Worm (Caenorhabditis elegans) whole organism, L1 larva: Measurements from ENCODE around the gene C16C8.22.

Source experiments
- C04F5.9 ChIP-seq: sonication (generic microtip); optimal IDR thresholded peaks from 2 replicates; lab custom pipeline; 2016; ENCODE audit warnings: missing genetic modification characterization, missing compliant biosample characterization
- F16B12.6 ChIP-seq: fragments of 150-350 bp; optimal IDR thresholded peaks from 2 replicates; lab custom pipeline; 2014; ENCODE audit warnings: missing biosample characterization, missing genetic modification characterization
- aha-1 ChIP-seq: fragments of 150-350 bp; optimal IDR thresholded peaks from 2 replicates; lab custom pipeline; 2014; ENCODE audit warnings: missing biosample characterization, missing genetic modification characterization
- ama-1 ChIP-seq: fragments of 150-350 bp; optimal IDR thresholded peaks from 2 replicates; lab custom pipeline; 2014
- blmp-1 ChIP-seq: fragments of 150-350 bp; optimal IDR thresholded peaks from 2 replicates; lab custom pipeline; 2014; ENCODE audit warnings: missing biosample characterization, missing genetic modification characterization
- ceh-8 ChIP-seq: fragments of 200-800 bp; sonication (Bioruptor generic); optimal IDR thresholded peaks from 2 replicates; lab custom pipeline; 2018; ENCODE audit warnings: mild to moderate bottlenecking, missing genetic modification characterization, moderate library complexity, missing compliant biosample characterization
- ceh-88 ChIP-seq: fragments of 200-800 bp; sonication (Bioruptor generic); IDR thresholded peaks from 2 replicates; pipeline ENCODE4 v1.3.6; 2022; ENCODE audit warnings: missing genetic modification characterization, missing compliant biosample characterization
- efl-1 ChIP-seq, 4 experiments: fragments of 150-350 bp; optimal IDR thresholded peaks in 3 of 4; peaks in 1 of 4; 1 replicate in 1 of 4; 2 replicates in 3 of 4; lab custom pipeline; 2014; ENCODE audit warnings: missing biosample characterization in 2 of 4, missing genetic modification characterization in 2 of 4, missing genetic modification reagents in 2 of 4
- efl-3 ChIP-seq: fragments of 200-800 bp; sonication (Bioruptor generic); optimal IDR thresholded peaks from 2 replicates; lab custom pipeline; 2018; ENCODE audit warnings: mild to moderate bottlenecking, missing genetic modification characterization, missing compliant biosample characterization
- fkh-4 ChIP-seq: sonication (generic microtip); optimal IDR thresholded peaks from 2 replicates; lab custom pipeline; 2016; ENCODE audit warnings: missing compliant biosample characterization, missing genetic modification characterization, borderline replicate concordance
- fos-1 ChIP-seq: fragments of 150-350 bp; optimal IDR thresholded peaks from 2 replicates; lab custom pipeline; 2014; ENCODE audit warnings: missing biosample characterization, missing genetic modification characterization
- hlh-17 ChIP-seq: fragments of 200-800 bp; sonication (Bioruptor generic); optimal IDR thresholded peaks from 2 replicates; lab custom pipeline; 2018; ENCODE audit warnings: missing genetic modification characterization, mild to moderate bottlenecking, missing compliant biosample characterization, moderate library complexity, borderline replicate concordance
- irx-1 ChIP-seq: sonication (generic microtip); optimal IDR thresholded peaks from 2 replicates; lab custom pipeline; 2016; ENCODE audit warnings: missing genetic modification characterization, missing compliant biosample characterization
- lin-13 ChIP-seq: fragments of 150-350 bp; optimal IDR thresholded peaks from 2 replicates; lab custom pipeline; 2014; ENCODE audit warnings: missing biosample characterization, missing genetic modification reagents, missing genetic modification characterization
- lin-14 ChIP-seq: fragments of 200-800 bp; sonication (Bioruptor generic); optimal IDR thresholded peaks from 2 replicates; lab custom pipeline; 2018; ENCODE audit warnings: mild to moderate bottlenecking, missing genetic modification characterization, moderate library complexity, missing compliant biosample characterization
- lin-35 ChIP-seq, 2 experiments: fragments of 150-350 bp; optimal IDR thresholded peaks; 2 replicates each; lab custom pipeline; 2014; ENCODE audit warnings: missing biosample characterization in 2 of 2, missing genetic modification characterization in 2 of 2, missing genetic modification reagents in 2 of 2
- lsy-2 ChIP-seq, 2 experiments: fragments of 150-350 bp; optimal IDR thresholded peaks; 2 replicates each; lab custom pipeline; 2014; ENCODE audit warnings: missing biosample characterization in 2 of 2, missing genetic modification characterization in 2 of 2
- nhr-19 ChIP-seq: fragments of 200-800 bp; sonication (Bioruptor generic); conservative IDR thresholded peaks from 2 replicates; pipeline ENCODE4 v1.3.6; 2022; ENCODE audit warnings: missing genetic modification characterization, missing compliant biosample characterization
- nhr-77 ChIP-seq: fragments of 150-350 bp; optimal IDR thresholded peaks from 2 replicates; lab custom pipeline; 2014; ENCODE audit warnings: missing biosample characterization, missing genetic modification characterization
- pag-3 ChIP-seq: sonication (generic microtip); optimal IDR thresholded peaks from 2 replicates; lab custom pipeline; 2017; ENCODE audit warnings: missing genetic modification characterization, mild to moderate bottlenecking, missing compliant biosample characterization, antibody characterized with exemption, borderline replicate concordance; ENCODE audit not compliant: insufficient read depth
- pax-3 ChIP-seq: fragments of 200-800 bp; sonication (Bioruptor generic); optimal IDR thresholded peaks from 2 replicates; lab custom pipeline; 2018; ENCODE audit warnings: mild to moderate bottlenecking, missing genetic modification characterization, moderate library complexity, missing compliant biosample characterization
- pqm-1 ChIP-seq: sonication (generic microtip); optimal IDR thresholded peaks from 3 replicates; lab custom pipeline; 2017; ENCODE audit warnings: missing biosample characterization, missing genetic modification characterization
- skn-1 ChIP-seq: fragments of 150-350 bp; optimal IDR thresholded peaks from 2 replicates; lab custom pipeline; 2014; ENCODE audit warnings: missing biosample characterization, missing genetic modification characterization
- snu-23 ChIP-seq: sonication (generic microtip); optimal IDR thresholded peaks from 2 replicates; lab custom pipeline; 2016; ENCODE audit warnings: missing genetic modification characterization, missing compliant biosample characterization
- sox-4 ChIP-seq: sonication (generic microtip); optimal IDR thresholded peaks from 2 replicates; lab custom pipeline; 2016; ENCODE audit warnings: missing genetic modification characterization, missing compliant biosample characterization
- sup-37 ChIP-seq: fragments of 200-800 bp; sonication (Bioruptor generic); optimal IDR thresholded peaks from 2 replicates; lab custom pipeline; 2018; ENCODE audit warnings: mild to moderate bottlenecking, missing genetic modification characterization, missing compliant biosample characterization
- unc-130 ChIP-seq: fragments of 150-350 bp; optimal IDR thresholded peaks from 2 replicates; lab custom pipeline; 2017; ENCODE audit warnings: missing biosample characterization, missing genetic modification characterization, inconsistent platforms
- unc-30 ChIP-seq: sonication (generic microtip); optimal IDR thresholded peaks from 2 replicates; lab custom pipeline; 2017; ENCODE audit warnings: missing biosample characterization, missing genetic modification characterization
- xbp-1 ChIP-seq: sonication (generic microtip); optimal IDR thresholded peaks from 2 replicates; lab custom pipeline; 2016; ENCODE audit warnings: missing genetic modification characterization, missing compliant biosample characterization

Gene C16C8.22

DNA sequence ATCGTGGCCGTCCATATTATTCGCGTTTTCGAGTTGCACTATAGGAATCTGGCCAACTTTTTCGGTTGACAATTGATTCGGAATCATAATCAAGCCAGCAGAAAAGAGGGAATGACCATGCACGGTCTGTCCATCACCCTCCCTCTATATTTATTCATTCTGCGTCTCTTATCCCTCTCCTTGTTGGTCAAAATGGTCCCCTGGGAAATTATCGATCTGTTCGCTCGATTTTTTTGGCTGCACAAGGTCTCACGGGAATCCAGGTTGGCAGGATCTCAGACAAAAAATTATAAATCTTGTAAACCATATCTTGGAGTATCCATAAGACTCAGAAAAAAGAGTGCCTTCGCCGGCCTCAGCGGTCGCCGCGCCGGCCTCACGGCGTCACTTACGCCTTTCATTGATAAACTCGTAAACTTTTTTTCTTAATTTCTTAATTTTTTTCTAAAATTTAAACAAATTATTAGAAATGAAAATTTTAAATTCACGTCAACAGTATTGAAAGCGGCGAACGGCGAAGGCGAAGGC lies 28.6 kb downstream of the C16C8.22 start, which contains the start of the genes F18A12.7 and F18A12.2:
Gene F18A12.7 (minus strand): TSS at position 101 of the 528 bp plus-strand sequence.
Gene F18A12.2 (plus strand): TSS at position 478 of the 528 bp plus-strand sequence.
- TF ChIP-seq sox-4 (tag; lab: Kevin White, UChicago), result no peak
- TF ChIP-seq C04F5.9 (tag; lab: Kevin White, UChicago), result no peak
- TF ChIP-seq blmp-1 (tag; lab: Kevin White, UChicago), result no peak
- no peak for TF ChIP-seq lin-13 (GFP tag; lab: Kevin White, UChicago)
- no peak for TF ChIP-seq lin-14 (GFP tag; lab: Kevin White, UChicago)
- TF ChIP-seq fos-1 (tag; lab: Kevin White, UChicago), result no peak
- TF ChIP-seq, all 84 proteins: peak for 0

DNA sequence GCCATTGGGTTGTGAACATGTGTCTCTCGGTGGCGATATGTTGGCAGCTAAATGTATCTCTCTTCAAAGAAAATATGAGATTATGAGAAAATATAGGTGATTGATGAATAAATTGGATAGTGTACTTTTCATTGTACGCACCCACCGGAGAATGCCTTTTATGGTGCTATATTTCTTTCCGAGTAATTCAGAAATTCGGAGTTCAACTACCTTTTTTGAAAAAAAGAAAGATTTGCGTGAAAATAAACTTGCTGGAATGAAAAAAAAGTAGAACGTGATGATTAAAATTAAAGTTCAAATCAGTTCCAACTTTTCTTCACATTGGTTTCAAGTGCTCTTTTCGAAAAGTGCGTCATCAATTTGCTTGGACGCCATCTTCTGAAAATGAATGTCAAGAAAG lies 39.5 kb downstream of the C16C8.22 start, which contains the start of gene nep-8:
Gene nep-8 (plus strand): TSS at position 301 of the 400 bp plus-strand sequence.
- TF ChIP-seq fkh-4 (tag; lab: Kevin White, UChicago), result no peak
- TF ChIP-seq fos-1 (tag; lab: Kevin White, UChicago), result no peak
- no peak for TF ChIP-seq ama-1 (lab: Kevin White, UChicago)
- no peak for TF ChIP-seq sup-37 (GFP tag; lab: Kevin White, UChicago)
- no peak for TF ChIP-seq aha-1
- no peak for TF ChIP-seq ceh-88 (GFP tag; lab: Robert Waterston, UW)
- TF ChIP-seq irx-1 (tag; lab: Kevin White, UChicago), result no peak
- no peak for TF ChIP-seq pag-3 (tag; lab: Kevin White, UChicago)
- no peak for TF ChIP-seq efl-3 (GFP tag; lab: Kevin White, UChicago)
- TF ChIP-seq pax-3 (tag; lab: Kevin White, UChicago), result no peak
- no peak for TF ChIP-seq snu-23
- no peak for TF ChIP-seq unc-130
- TF ChIP-seq lin-13 (GFP tag; lab: Kevin White, UChicago), result no peak
- TF ChIP-seq xbp-1, result no peak
- TF ChIP-seq hlh-17 (GFP tag; lab: Kevin White, UChicago), result no peak
- TF ChIP-seq ceh-8 (GFP tag; lab: Kevin White, UChicago), result no peak
- no peak for TF ChIP-seq sox-4 (tag; lab: Kevin White, UChicago)
- no peak for TF ChIP-seq blmp-1 (tag; lab: Kevin White, UChicago)
- TF ChIP-seq, all 84 proteins: peak for 0

DNA sequence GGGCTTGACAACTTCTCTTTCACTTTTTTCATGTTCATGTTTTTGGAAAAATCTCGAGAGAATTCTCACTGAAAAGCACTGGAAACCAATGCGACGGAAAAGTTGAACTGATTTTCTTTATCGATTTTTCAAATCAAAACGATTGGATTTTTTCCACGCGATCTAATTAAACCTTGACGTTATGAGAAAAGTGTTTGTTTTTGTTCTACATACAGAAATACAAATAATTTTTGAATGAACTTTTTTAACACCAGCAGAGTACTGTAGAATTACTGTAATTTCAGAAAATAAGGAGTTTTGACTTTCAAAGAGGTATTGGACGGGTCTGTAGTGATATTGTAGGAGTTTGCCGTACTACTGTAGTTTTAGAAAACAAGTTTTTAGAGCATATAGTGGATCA lies 40.2 kb downstream of the C16C8.22 start, which contains the start of gene nep-10:
Gene nep-10 (minus strand): TSS at position 101 of the 400 bp plus-strand sequence.
- TF ChIP-seq efl-1 (optimal IDR thresholded peaks at IDR 0.05; lab: Kevin White, UChicago) (no peak), efl-1 (GFP tag; optimal IDR thresholded peaks at IDR 0.05 in 1 of 2; lab: Kevin White, UChicago) (peak in 1 of 2 experiments; percentile 79), unc-30 (tag; lab: Kevin White, UChicago) (no peak)

DNA sequence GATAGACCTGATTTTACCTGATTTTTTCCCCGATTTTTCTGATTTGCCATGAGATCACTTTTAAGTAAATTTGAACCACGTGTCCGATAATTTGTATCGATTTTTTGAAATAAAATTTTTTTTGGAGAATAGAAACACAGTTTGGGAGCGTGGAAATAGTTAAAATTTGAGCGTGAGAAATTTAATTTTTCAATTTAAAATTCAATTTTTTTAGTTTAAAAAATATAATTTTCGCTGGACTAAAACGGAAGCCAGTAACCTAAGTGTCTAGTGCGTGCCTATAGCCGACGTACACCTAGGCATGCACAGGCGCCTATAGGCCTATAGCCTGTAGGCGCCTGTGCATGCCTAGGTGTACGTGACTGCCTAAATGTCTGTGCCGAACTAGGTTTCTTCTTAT lies 43.8 kb downstream of the C16C8.22 start, which contains the start of gene nep-9:
Gene nep-9 (minus strand): TSS at position 101 of the 400 bp plus-strand sequence.
- no peak for TF ChIP-seq ceh-88 (GFP tag; lab: Robert Waterston, UW)
- no peak for TF ChIP-seq lin-35 (GFP tag; optimal IDR thresholded peaks at IDR 0.05; lab: Kevin White, UChicago)
- TF ChIP-seq nhr-19, result no peak
- no peak for TF ChIP-seq nhr-77 (tag; lab: Kevin White, UChicago)
- TF ChIP-seq lsy-2 (tag; optimal IDR thresholded peaks at IDR 0.05; lab: Kevin White, UChicago), result no peak

DNA sequence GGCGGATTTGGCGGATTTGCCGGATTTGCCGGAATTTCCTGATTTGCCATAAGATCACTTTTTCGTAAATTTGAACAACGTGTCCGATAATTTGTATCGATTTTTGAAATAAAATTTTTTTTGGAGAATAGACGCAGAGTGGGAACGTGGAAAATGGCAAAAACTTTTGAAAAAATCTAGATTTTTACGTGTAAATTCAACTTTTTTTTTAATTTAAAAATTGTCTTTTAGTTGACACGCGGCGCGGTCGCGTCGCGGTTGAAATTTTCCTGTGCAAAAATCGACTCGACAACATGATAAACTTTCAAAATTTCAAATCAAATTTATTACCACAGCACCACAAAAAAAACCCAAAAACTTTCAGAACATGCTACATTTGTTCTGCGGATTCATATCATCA lies 47.6 kb downstream of the C16C8.22 start, which contains the start of gene nep-20:
Gene nep-20 (minus strand): TSS at position 101 of the 400 bp plus-strand sequence.
- TF ChIP-seq skn-1 (no peak), fkh-4 (tag; lab: Kevin White, UChicago) (no peak), pqm-1 (tag; lab: Kevin White, UChicago) (no peak), lin-35 (GFP tag; optimal IDR thresholded peaks at IDR 0.05; lab: Kevin White, UChicago) (no peak), lin-14 (GFP tag; lab: Kevin White, UChicago) (no peak), ceh-88 (GFP tag; lab: Robert Waterston, UW) (no peak), F16B12.6 (no peak)
